Worm (Caenorhabditis elegans): Measurements from ENCODE around the gene Y41C4A.21.

DNA sequence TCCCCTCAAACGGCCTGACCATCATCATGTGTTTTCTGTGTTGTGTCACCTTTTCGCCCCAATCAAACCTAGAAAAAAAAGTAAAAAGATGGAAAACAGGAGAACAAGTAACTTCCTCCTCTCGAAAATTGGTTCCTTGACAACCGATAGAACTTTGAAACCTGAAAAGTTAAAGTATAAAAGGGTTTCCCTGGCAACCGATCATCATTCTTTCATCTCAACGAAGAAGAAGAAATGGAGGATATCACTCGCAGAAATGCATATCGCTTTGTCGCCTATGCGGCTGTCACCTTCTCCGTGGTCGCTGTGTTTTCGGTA, 28.4 kb upstream of the Y41C4A.21 start, which contains the start of gene col-95:
- TF ChIP-seq elt-1 (tag; optimal IDR thresholded peaks at IDR 0.05; ENCODE audit: borderline replicate concordance, insufficient read depth) (no peak), ces-1 (GFP tag; optimal IDR thresholded peaks at IDR 0.05) (no peak), elt-3 (tag; optimal IDR thresholded peaks at IDR 0.05) (no peak), nhr-28 (tag; optimal IDR thresholded peaks at IDR 0.05) (no peak), pha-4 (tag; optimal IDR thresholded peaks at IDR 0.05) (no peak), nhr-76 (tag; optimal IDR thresholded peaks at IDR 0.05) (no peak), nhr-237 (tag; optimal IDR thresholded peaks at IDR 0.05) (no peak), bed-3 (GFP tag; optimal IDR thresholded peaks at IDR 0.05) (no peak), sem-2 (GFP tag; optimal IDR thresholded peaks at IDR 0.05) (no peak), blmp-1 (tag; optimal IDR thresholded peaks at IDR 0.05) (no peak), nhr-12 (tag; optimal IDR thresholded peaks at IDR 0.05) (no peak), snpc-4 (tag; optimal IDR thresholded peaks at IDR 0.05) (no peak), unc-62 (GFP tag; optimal IDR thresholded peaks at IDR 0.05) (no peak)

Measured in whole organism, mixed stage, embryonic.